Fruit fly (Drosophila melanogaster) whole organism, embryonic: Measurements from ENCODE around the gene CG10793.

Experiments used
- Ada2b ChIP-seq: fragments of 200-800 bp; sonication (Bioruptor generic); IDR thresholded peaks from 2 replicates; pipeline ENCODE4 v1.3.6; 2022; ENCODE audit warnings: missing biosample characterization, missing genetic modification characterization
- Atf6 ChIP-seq: fragments of 200-800 bp; sonication (Bioruptor generic); IDR thresholded peaks from 2 replicates; pipeline ENCODE4 v1.3.6; 2022; ENCODE audit warnings: missing biosample characterization, missing genetic modification characterization
- Awh ChIP-seq: fragments of 200-800 bp; sonication (Bioruptor generic); IDR thresholded peaks from 2 replicates; pipeline ENCODE4, ENCODE4 v1.3.6; 2022; ENCODE audit warnings: missing biosample characterization, missing genetic modification characterization
- Bteb2 ChIP-seq: fragments of 200-800 bp; sonication (Bioruptor generic); optimal IDR thresholded peaks from 2 replicates; lab custom pipeline; 2016; ENCODE audit warnings: missing biosample characterization, missing genetic modification characterization
- CG10209 ChIP-seq: fragments of 200-800 bp; sonication (Bioruptor generic); optimal IDR thresholded peaks from 3 replicates; lab custom pipeline; 2017; ENCODE audit warnings: missing biosample characterization, mild to moderate bottlenecking, missing genetic modification characterization, missing genetic modification reagents
- CG1233 ChIP-seq: fragments of 200-800 bp; sonication (Bioruptor generic); optimal IDR thresholded peaks from 4 replicates; lab custom pipeline; 2018; ENCODE audit warnings: missing biosample characterization, mild to moderate bottlenecking, missing genetic modification characterization
- CG14014 ChIP-seq: fragments of 200-800 bp; sonication (Bioruptor generic); IDR thresholded peaks from 2 replicates; pipeline ENCODE4 v1.3.6; 2022; ENCODE audit warnings: missing biosample characterization, missing genetic modification characterization
- CG16815 ChIP-seq: fragments of 200-800 bp; sonication (Bioruptor generic); optimal IDR thresholded peaks from 3 replicates; lab custom pipeline; 2017; ENCODE audit warnings: missing biosample characterization, mild to moderate bottlenecking, missing genetic modification characterization
- CG2116 ChIP-seq: fragments of 200-800 bp; sonication (Bioruptor generic); optimal IDR thresholded peaks from 3 replicates; lab custom pipeline; 2018; ENCODE audit warnings: missing biosample characterization, mild to moderate bottlenecking, missing genetic modification characterization
- CG2678 ChIP-seq: fragments of 200-800 bp; sonication (Bioruptor generic); optimal IDR thresholded peaks from 3 replicates; lab custom pipeline; 2019; ENCODE audit warnings: missing biosample characterization, mild to moderate bottlenecking, missing genetic modification characterization, moderate library complexity
- CG30020 ChIP-seq: fragments of 200-800 bp; optimal IDR thresholded peaks from 2 replicates; lab custom pipeline; 2019; ENCODE audit warnings: missing biosample characterization, mild to moderate bottlenecking, missing genetic modification characterization, moderate library complexity
- CG31224 ChIP-seq: fragments of 200-800 bp; sonication (Bioruptor generic); IDR thresholded peaks from 2 replicates; pipeline ENCODE4 v1.3.6; 2022; ENCODE audit warnings: missing biosample characterization, missing genetic modification characterization
- CG31365 ChIP-seq: fragments of 200-800 bp; sonication (Bioruptor generic); optimal IDR thresholded peaks from 2 replicates; lab custom pipeline; 2018; ENCODE audit warnings: missing biosample characterization, mild to moderate bottlenecking, missing genetic modification characterization
- CG33557 ChIP-seq: fragments of 200-800 bp; sonication (Bioruptor generic); optimal IDR thresholded peaks from 2 replicates; lab custom pipeline; 2019; ENCODE audit warnings: missing biosample characterization, mild to moderate bottlenecking, missing genetic modification characterization, moderate library complexity
- CG3995 ChIP-seq: fragments of 200-800 bp; sonication (Bioruptor generic); optimal IDR thresholded peaks from 3 replicates; lab custom pipeline; 2016; ENCODE audit warnings: missing biosample characterization, missing genetic modification characterization
- CG6272 ChIP-seq: fragments of 200-800 bp; sonication (Bioruptor generic); IDR thresholded peaks from 2 replicates; pipeline ENCODE4 v1.3.6; 2022; ENCODE audit warnings: missing biosample characterization, missing genetic modification characterization
- CG7357 ChIP-seq: fragments of 200-800 bp; sonication (Bioruptor generic); IDR thresholded peaks from 3 replicates; pipeline ENCODE4 v1.3.6; 2022; ENCODE audit warnings: missing biosample characterization, missing genetic modification characterization
- CG7556 ChIP-seq: fragments of 200-800 bp; sonication (Bioruptor generic); optimal IDR thresholded peaks from 2 replicates; lab custom pipeline; 2017; ENCODE audit warnings: missing biosample characterization, mild to moderate bottlenecking, missing genetic modification characterization
- CG7786 ChIP-seq: fragments of 200-800 bp; sonication (Bioruptor generic); optimal IDR thresholded peaks from 2 replicates; lab custom pipeline; 2016; ENCODE audit warnings: missing biosample characterization, missing genetic modification characterization
- CG7987 ChIP-seq: fragments of 200-800 bp; sonication (Bioruptor generic); optimal IDR thresholded peaks from 2 replicates; lab custom pipeline; 2018; ENCODE audit warnings: missing biosample characterization, mild to moderate bottlenecking, missing genetic modification characterization, moderate library complexity
- CG8089 ChIP-seq: fragments of 200-800 bp; sonication (Bioruptor generic); optimal IDR thresholded peaks from 3 replicates; lab custom pipeline; 2016; ENCODE audit warnings: missing biosample characterization, missing genetic modification characterization
- CG8924 ChIP-seq: fragments of 200-800 bp; optimal IDR thresholded peaks from 3 replicates; lab custom pipeline; 2019; ENCODE audit warnings: missing biosample characterization, mild to moderate bottlenecking, missing genetic modification characterization, moderate library complexity
- CG9727 ChIP-seq: fragments of 200-800 bp; sonication (Bioruptor generic); optimal IDR thresholded peaks from 3 replicates; lab custom pipeline; 2017; ENCODE audit warnings: missing biosample characterization, mild to moderate bottlenecking, missing genetic modification characterization
- Hr3 ChIP-seq: fragments of 200-800 bp; sonication (Bioruptor generic); optimal IDR thresholded peaks from 3 replicates; lab custom pipeline; 2016; ENCODE audit warnings: missing biosample characterization, missing genetic modification characterization
- NK7.1 ChIP-seq: fragments of 200-800 bp; sonication (Bioruptor generic); optimal IDR thresholded peaks from 3 replicates; lab custom pipeline; 2016; ENCODE audit warnings: missing biosample characterization, missing genetic modification characterization
- NfI ChIP-seq: fragments of 200-800 bp; sonication (Bioruptor generic); optimal IDR thresholded peaks from 3 replicates; lab custom pipeline; 2018; ENCODE audit warnings: missing biosample characterization, mild to moderate bottlenecking, missing genetic modification characterization, moderate library complexity
- Opbp ChIP-seq: fragments of 200-800 bp; sonication (Bioruptor generic); IDR thresholded peaks from 3 replicates; pipeline ENCODE4 v1.3.6; 2022; ENCODE audit warnings: missing biosample characterization, missing genetic modification characterization; ENCODE audit not compliant: partially characterized antibody
- TFAM ChIP-seq: fragments of 200-800 bp; sonication (Bioruptor generic); optimal IDR thresholded peaks from 2 replicates; lab custom pipeline; 2017; ENCODE audit warnings: missing biosample characterization, missing genetic modification characterization, inconsistent platforms
- aop ChIP-seq: fragments of 200-800 bp; sonication (Bioruptor generic); IDR thresholded peaks from 2 replicates; pipeline ENCODE4 v1.3.6; 2022; ENCODE audit warnings: missing biosample characterization, missing genetic modification characterization
- bowl ChIP-seq: fragments of 200-800 bp; sonication (Bioruptor generic); IDR thresholded peaks from 2 replicates; pipeline ENCODE4 v1.3.6; 2022; ENCODE audit warnings: missing biosample characterization, missing genetic modification characterization
- chm ChIP-seq: fragments of 200-800 bp; sonication (Bioruptor generic); IDR thresholded peaks from 2 replicates; pipeline ENCODE4 v1.3.6; 2022; ENCODE audit warnings: missing biosample characterization, missing genetic modification characterization
- chn ChIP-seq: fragments of 200-800 bp; sonication (Bioruptor generic); optimal IDR thresholded peaks from 2 replicates; lab custom pipeline; 2016; ENCODE audit warnings: missing biosample characterization, missing genetic modification characterization
- corto ChIP-seq: fragments of 200-800 bp; sonication (Bioruptor generic); optimal IDR thresholded peaks from 2 replicates; lab custom pipeline; 2016; ENCODE audit warnings: missing biosample characterization, mild to moderate bottlenecking, missing genetic modification characterization, moderate library complexity
- emc ChIP-seq: fragments of 200-800 bp; sonication (Bioruptor generic); optimal IDR thresholded peaks from 2 replicates; lab custom pipeline; 2016; ENCODE audit warnings: missing biosample characterization, missing genetic modification characterization
- fd64A ChIP-seq: fragments of 200-800 bp; sonication (Bioruptor generic); optimal IDR thresholded peaks from 3 replicates; lab custom pipeline; 2018; ENCODE audit warnings: missing biosample characterization, mild to moderate bottlenecking, missing genetic modification characterization
- gcm ChIP-seq: fragments of 200-800 bp; sonication (Bioruptor generic); optimal IDR thresholded peaks from 2 replicates; lab custom pipeline; 2019; ENCODE audit warnings: missing biosample characterization, mild to moderate bottlenecking, missing genetic modification characterization, moderate library complexity
- h ChIP-seq: fragments of >200 bp; optimal IDR thresholded peaks from 2 replicates; lab custom pipeline; 2017
- ham ChIP-seq: fragments of 200-800 bp; sonication (Bioruptor generic); IDR thresholded peaks from 2 replicates; pipeline ENCODE4 v1.3.6; 2022; ENCODE audit warnings: missing biosample characterization, missing genetic modification characterization
- insv ChIP-seq, 2 experiments: fragments of 200-800 bp; sonication (Bioruptor generic); optimal IDR thresholded peaks; 3 replicates each; lab custom pipeline; 2016 to 2018; ENCODE audit warnings: missing biosample characterization in 2 of 2, missing genetic modification characterization in 2 of 2
- jigr1 ChIP-seq: fragments of 200-800 bp; sonication (Bioruptor generic); IDR thresholded peaks from 3 replicates; pipeline ENCODE4 v1.3.6; 2022; ENCODE audit warnings: missing biosample characterization, missing genetic modification characterization
- lov ChIP-seq, 2 experiments: fragments of 200-800 bp in 1 of 2; fragments of >200 bp in 1 of 2; sonication (Bioruptor generic) in 1 of 2; IDR thresholded peaks in 1 of 2; optimal IDR thresholded peaks in 1 of 2; 2 replicates in 1 of 2; 3 replicates in 1 of 2; pipeline versions ENCODE4 v1.3.6 to Lab custom; 2017 to 2022; ENCODE audit warnings: missing biosample characterization in 1 of 2, missing genetic modification characterization in 1 of 2
- nerfin-1 ChIP-seq: fragments of 200-800 bp; sonication (Bioruptor generic); optimal IDR thresholded peaks from 3 replicates; lab custom pipeline; 2019; ENCODE audit warnings: missing biosample characterization, mild to moderate bottlenecking, missing genetic modification characterization, moderate library complexity
- onecut ChIP-seq: fragments of 200-800 bp; sonication (Bioruptor generic); IDR thresholded peaks from 2 replicates; pipeline ENCODE4 v1.3.6; 2022; ENCODE audit warnings: missing biosample characterization, missing genetic modification characterization
- pnt ChIP-seq: fragments of 200-800 bp; sonication (Bioruptor generic); optimal IDR thresholded peaks from 3 replicates; lab custom pipeline; 2016; ENCODE audit warnings: missing biosample characterization, missing genetic modification characterization
- sc ChIP-seq, 3 experiments: fragments of >200 bp in 2 of 3; fragments of 200-800 bp in 1 of 3; sonication (Bioruptor generic) in 1 of 3; optimal IDR thresholded peaks; 2 replicates in 2 of 3; 3 replicates in 1 of 3; lab custom pipeline; 2017; ENCODE audit warnings: mild to moderate bottlenecking in 1 of 3, missing biosample characterization in 1 of 3, missing genetic modification characterization in 1 of 3, missing genetic modification reagents in 1 of 3
- stwl ChIP-seq: fragments of 200-800 bp; sonication (Bioruptor generic); optimal IDR thresholded peaks from 3 replicates; lab custom pipeline; 2018; ENCODE audit warnings: missing biosample characterization, mild to moderate bottlenecking, missing genetic modification characterization, moderate library complexity
- tin ChIP-seq: fragments of 200-800 bp; sonication (Bioruptor generic); optimal IDR thresholded peaks from 3 replicates; lab custom pipeline; 2016; ENCODE audit warnings: missing biosample characterization, missing genetic modification characterization
- tio ChIP-seq: fragments of 200-800 bp; sonication (Bioruptor generic); optimal IDR thresholded peaks from 2 replicates; lab custom pipeline; 2017; ENCODE audit warnings: missing biosample characterization, missing genetic modification characterization, inconsistent platforms
- trh ChIP-seq: fragments of 200-800 bp; sonication (Bioruptor generic); optimal IDR thresholded peaks from 2 replicates; lab custom pipeline; 2016; ENCODE audit warnings: missing biosample characterization, missing genetic modification characterization

CG10793 gene

DNA sequence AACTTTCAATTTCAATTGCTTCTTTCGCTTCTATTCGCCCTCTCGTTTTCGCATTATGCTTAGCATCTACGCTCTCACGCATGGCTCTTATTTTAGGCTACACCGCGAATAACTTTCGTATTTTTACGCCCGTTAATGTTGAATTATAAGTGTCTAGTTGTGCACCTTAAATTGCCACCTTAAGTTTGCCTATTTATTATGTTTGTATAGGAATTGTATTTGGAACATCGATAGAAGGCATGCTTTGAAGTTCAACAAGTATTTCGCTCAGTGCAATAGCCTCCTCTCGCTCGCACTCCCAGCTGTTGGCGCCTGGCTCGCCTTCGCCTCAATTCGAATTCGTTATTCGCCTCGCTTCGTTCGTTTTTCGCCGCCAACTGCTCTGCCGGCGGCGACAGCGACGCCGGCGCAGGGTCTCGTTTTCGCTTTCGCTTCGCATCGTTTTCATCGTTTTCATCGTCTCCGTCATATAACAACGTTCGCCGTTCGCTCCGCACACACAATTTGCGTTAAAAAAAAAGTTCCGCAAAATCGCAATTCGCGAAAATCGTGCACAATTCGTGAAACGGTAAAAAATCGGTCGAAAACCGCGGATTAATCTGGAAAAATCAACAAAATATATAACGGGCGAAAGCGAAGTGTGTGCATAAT lies 21.3 kb downstream of the CG10793 start (continued):
- TF ChIP-seq Atf6 (GFP tag; lab: Robert Waterston, UW) (peak; percentile 98), CG30020 (tag; lab: Kevin White, UChicago) (peak; percentile 54), corto (GFP tag; lab: Kevin White, UChicago) (peak; percentile 71), CG7987 (GFP tag; lab: Kevin White, UChicago) (peak; percentile 93), gcm (GFP tag; lab: Kevin White, UChicago) (peak; percentile 89), CG7357 (GFP tag; lab: Robert Waterston, UW) (peak; percentile 91), CG3995 (GFP tag; lab: Kevin White, UChicago) (peak; percentile 78), Bteb2 (peak; percentile 97), CG8924 (tag; lab: Kevin White, UChicago) (peak; percentile 97), chm (GFP tag; lab: Robert Waterston, UW) (peak; percentile 95; the same call in 1 of the 2 replicates), aop (GFP tag; lab: Robert Waterston, UW) (peak; percentile 72), Awh (GFP tag; lab: Robert Waterston, UW) (peak; percentile 94), stwl (tag; lab: Kevin White, UChicago) (peak; percentile 21), TFAM (GFP tag; lab: Kevin White, UChicago) (peak; percentile 84), fd64A (peak; percentile 91), CG33557 (GFP tag; lab: Kevin White, UChicago) (peak; percentile 60), onecut (peak; percentile 91), Hr3 (GFP tag; lab: Kevin White, UChicago) (peak; percentile 97), CG2678 (tag; lab: Kevin White, UChicago) (peak; percentile 98), emc (GFP tag; lab: Kevin White, UChicago) (peak; percentile 95), tio (peak; percentile 96), chn (GFP tag; lab: Kevin White, UChicago) (peak; percentile 98), CG31365 (tag; lab: Kevin White, UChicago) (peak; percentile 89), pnt (peak; percentile 98), CG7786 (GFP tag; lab: Kevin White, UChicago) (peak; percentile 98), CG9727 (peak; percentile 95), Ada2b (GFP tag; lab: Robert Waterston, UW) (peak; percentile 98), CG1233 (peak; percentile 95), CG10209 (GFP tag; lab: Kevin White, UChicago) (peak; percentile 97), CG31224 (GFP tag; lab: Robert Waterston, UW) (peak; percentile 95), Opbp (GFP tag; lab: Robert Waterston, UW) (no peak), nerfin-1 (peak; percentile 89), NfI (GFP tag; lab: Kevin White, UChicago) (peak; percentile 98), bowl (peak; percentile 92), CG16815 (peak; percentile 97), ham (GFP tag; lab: Robert Waterston, UW) (peak; percentile 87), CG6272 (peak; percentile 94), h (lab: Kevin White, UChicago) (no peak), jigr1 (peak; percentile 96), NK7.1 (GFP tag; lab: Kevin White, UChicago) (peak; percentile 97), lov (optimal IDR thresholded peaks at IDR 0.05; lab: Kevin White, UChicago) (no peak), lov (GFP tag; IDR thresholded peaks at IDR 0.05; lab: Robert Waterston, UW) (peak; percentile 90), tin (GFP tag; lab: Kevin White, UChicago) (peak; percentile 98), CG14014 (GFP tag; lab: Robert Waterston, UW) (peak; percentile 97), sc (optimal IDR thresholded peaks at IDR 0.05; lab: Kevin White, UChicago) (no peak), sc (GFP tag; optimal IDR thresholded peaks at IDR 0.05; lab: Kevin White, UChicago) (peak; percentile 95), CG8089 (peak; percentile 98), trh (peak; percentile 92), CG7556 (GFP tag; lab: Kevin White, UChicago) (peak; percentile 96), insv (GFP tag; optimal IDR thresholded peaks at IDR 0.05; lab: Kevin White, UChicago) (peak; percentile 1 to 30), CG2116 (GFP tag; lab: Kevin White, UChicago) (peak; percentile 71)
